Worm (Caenorhabditis elegans): Measurements from ENCODE around the gene ZK892.6.
A peak's percentile ranks its signal among the peaks of the same experiment; 100 is the strongest.

ZK892.6 gene

DNA sequence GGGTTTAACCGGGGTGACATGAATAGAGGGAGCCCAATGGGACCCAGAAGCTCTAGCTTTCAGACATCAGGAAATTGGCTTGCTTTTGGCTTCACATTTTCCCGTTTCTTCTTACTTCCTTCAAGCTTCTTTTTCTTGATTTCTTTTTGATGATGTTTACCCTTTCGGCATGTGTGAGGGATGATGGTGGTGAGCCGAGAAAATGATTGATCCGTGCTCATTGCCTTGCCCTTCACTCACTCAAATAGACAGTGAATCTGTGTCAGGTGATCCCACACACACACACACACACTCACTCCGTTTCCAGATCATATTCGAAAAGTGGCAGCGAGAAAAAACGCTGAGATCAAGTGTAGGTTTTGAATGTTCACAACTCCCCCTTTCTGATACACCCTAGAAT lies 14.8 kb upstream of the ZK892.6 start:
- no peak for TF ChIP-seq tbx-37 (GFP tag; conservative IDR thresholded peaks at IDR 0.05)
- no peak for TF ChIP-seq ceh-13 (GFP tag; optimal IDR thresholded peaks at IDR 0.05)
- TF ChIP-seq B0310.2 (tag; optimal IDR thresholded peaks at IDR 0.05), result no peak
- no peak for TF ChIP-seq tra-4 (tag; optimal IDR thresholded peaks at IDR 0.05)
- TF ChIP-seq pes-1 (GFP tag; IDR thresholded peaks at IDR 0.05), result no peak

DNA sequence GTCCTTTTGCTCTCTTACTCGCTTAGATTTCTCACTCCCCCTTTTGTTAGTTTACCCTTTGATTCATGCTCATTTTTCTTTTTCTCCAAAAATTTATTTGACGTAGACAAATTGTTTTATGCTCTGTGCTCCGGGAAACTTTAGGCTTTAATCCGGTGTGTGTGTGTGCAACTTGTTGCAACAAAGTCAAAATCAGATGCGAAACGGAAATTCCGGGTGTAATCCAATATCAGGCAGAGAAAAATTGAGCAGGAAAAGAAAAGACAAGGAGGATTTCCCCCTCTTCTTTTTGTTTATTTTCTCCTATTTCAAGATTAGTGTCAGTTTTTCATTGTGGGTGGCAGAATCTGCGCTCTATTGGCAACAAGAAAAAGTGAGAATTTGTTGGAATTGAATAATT lies 12.5 kb upstream of the ZK892.6 start:
- TF ChIP-seq aly-1 (tag; optimal IDR thresholded peaks at IDR 0.05), result no peak
- TF ChIP-seq flt-1 (GFP tag; IDR thresholded peaks at IDR 0.05), result no peak
- TF ChIP-seq hnd-1 (tag; optimal IDR thresholded peaks at IDR 0.05), result no peak
- no peak for TF ChIP-seq tra-4 (tag; optimal IDR thresholded peaks at IDR 0.05)
- no peak for TF ChIP-seq scrt-1 (GFP tag; IDR thresholded peaks at IDR 0.05)
- TF ChIP-seq B0310.2 (tag; optimal IDR thresholded peaks at IDR 0.05), result no peak
- no peak for TF ChIP-seq hmg-4 (GFP tag; optimal IDR thresholded peaks at IDR 0.05)
- TF ChIP-seq ceh-36 (tag; optimal IDR thresholded peaks at IDR 0.05), result no peak
- TF ChIP-seq sea-1 (GFP tag; conservative IDR thresholded peaks at IDR 0.05), result no peak
- no peak for TF ChIP-seq tbx-37 (GFP tag; conservative IDR thresholded peaks at IDR 0.05)
- no peak for TF ChIP-seq hmbx-1 (tag; optimal IDR thresholded peaks at IDR 0.05)
- no peak for TF ChIP-seq pes-1 (GFP tag; IDR thresholded peaks at IDR 0.05)
- no peak for TF ChIP-seq ama-1 (optimal IDR thresholded peaks at IDR 0.05)
- no peak for TF ChIP-seq ceh-13 (GFP tag; optimal IDR thresholded peaks at IDR 0.05)
- no peak for TF ChIP-seq tbx-11 (GFP tag; IDR thresholded peaks at IDR 0.05)

DNA sequence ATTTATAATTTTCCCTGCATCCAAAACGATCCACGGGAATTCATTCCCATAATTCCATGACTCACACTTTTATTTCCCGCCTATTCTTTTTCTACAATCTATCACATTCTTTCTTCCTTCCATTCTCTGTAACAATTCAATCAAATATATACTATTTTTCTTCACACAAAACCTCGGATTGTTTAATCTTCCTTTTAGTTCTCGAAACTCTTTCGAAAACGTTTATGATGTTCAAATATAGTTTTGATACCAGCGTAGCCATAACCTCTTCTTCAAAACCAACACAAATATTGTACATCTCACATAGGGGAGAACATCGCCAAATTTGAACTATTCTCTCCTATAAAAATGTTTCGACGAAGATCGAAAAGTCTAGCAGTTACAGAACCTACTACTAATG lies 10.9 kb upstream of the ZK892.6 start, which contains the start of gene lec-3:
Gene lec-3, plus strand, starts transcription at position 301 of the 400 bp plus-strand sequence.
- TF ChIP-seq B0310.2 (tag; optimal IDR thresholded peaks at IDR 0.05) (no peak), tbx-11 (GFP tag; IDR thresholded peaks at IDR 0.05) (no peak), ets-7 (tag; optimal IDR thresholded peaks at IDR 0.05) (no peak), sea-1 (GFP tag; conservative IDR thresholded peaks at IDR 0.05) (no peak), hnd-1 (tag; optimal IDR thresholded peaks at IDR 0.05) (no peak), ama-1 (optimal IDR thresholded peaks at IDR 0.05) (no peak), tra-4 (tag; optimal IDR thresholded peaks at IDR 0.05) (no peak), tbx-37 (GFP tag; conservative IDR thresholded peaks at IDR 0.05) (no peak), flt-1 (GFP tag; IDR thresholded peaks at IDR 0.05) (no peak), F13C5.2 (tag; optimal IDR thresholded peaks at IDR 0.05) (no peak), hmbx-1 (tag; optimal IDR thresholded peaks at IDR 0.05) (no peak), scrt-1 (GFP tag; IDR thresholded peaks at IDR 0.05) (no peak), ceh-13 (GFP tag; optimal IDR thresholded peaks at IDR 0.05) (no peak), hmg-4 (GFP tag; optimal IDR thresholded peaks at IDR 0.05) (no peak), ceh-36 (tag; optimal IDR thresholded peaks at IDR 0.05) (no peak), aly-1 (tag; optimal IDR thresholded peaks at IDR 0.05) (no peak)

DNA sequence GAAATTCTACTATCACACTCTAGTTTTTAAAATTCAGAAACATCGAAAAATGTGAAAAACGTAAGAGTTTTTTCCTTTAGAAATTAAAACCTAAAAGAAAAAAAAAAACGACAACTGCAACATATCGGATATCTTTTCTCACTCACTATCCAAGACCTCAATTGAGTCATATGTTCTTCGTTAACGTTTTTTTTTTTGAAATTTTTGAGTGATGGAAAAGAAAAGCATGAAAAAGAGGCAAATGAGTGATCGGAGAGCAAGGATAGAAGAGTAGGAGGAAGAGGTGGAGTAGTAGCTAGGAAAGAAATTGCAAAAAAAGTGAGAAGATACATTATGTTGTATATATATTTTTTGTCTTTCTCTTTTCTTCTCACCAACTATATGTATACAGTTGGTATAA lies 9.6 kb upstream of the ZK892.6 start:
- TF ChIP-seq tbx-11 (GFP tag; IDR thresholded peaks at IDR 0.05) (no peak), hnd-1 (tag; optimal IDR thresholded peaks at IDR 0.05) (no peak), ceh-36 (tag; optimal IDR thresholded peaks at IDR 0.05) (no peak), sea-1 (GFP tag; conservative IDR thresholded peaks at IDR 0.05) (no peak), B0310.2 (tag; optimal IDR thresholded peaks at IDR 0.05) (no peak), scrt-1 (GFP tag; IDR thresholded peaks at IDR 0.05) (no peak), pes-1 (GFP tag; IDR thresholded peaks at IDR 0.05) (no peak), hmg-4 (GFP tag; optimal IDR thresholded peaks at IDR 0.05) (no peak), aly-1 (tag; optimal IDR thresholded peaks at IDR 0.05) (no peak), ama-1 (optimal IDR thresholded peaks at IDR 0.05) (no peak), flt-1 (GFP tag; IDR thresholded peaks at IDR 0.05) (no peak), tbx-37 (GFP tag; conservative IDR thresholded peaks at IDR 0.05) (no peak), tra-4 (tag; optimal IDR thresholded peaks at IDR 0.05) (no peak)

- TF ChIP-seq ceh-13 (GFP tag; optimal IDR thresholded peaks at IDR 0.05) (no peak), ama-1 (optimal IDR thresholded peaks at IDR 0.05) (no peak)
Observed at ce11 chrII:9988620-9989019, 8.7 kb upstream of the ZK892.6 start.

ce11 chrII:9986635-9987575 lies 7.0 kb upstream of the ZK892.6 start:
- no peak for TF ChIP-seq ets-7 (tag; optimal IDR thresholded peaks at IDR 0.05)
- TF ChIP-seq tbx-37 (GFP tag; conservative IDR thresholded peaks at IDR 0.05), result no peak
- TF ChIP-seq tra-4 (tag; optimal IDR thresholded peaks at IDR 0.05), result no peak
- no peak for TF ChIP-seq F13C5.2 (tag; optimal IDR thresholded peaks at IDR 0.05)
- TF ChIP-seq ceh-13 (GFP tag; optimal IDR thresholded peaks at IDR 0.05), result no peak
- TF ChIP-seq hmg-4 (GFP tag; optimal IDR thresholded peaks at IDR 0.05), result no peak
- TF ChIP-seq hmbx-1 (tag; optimal IDR thresholded peaks at IDR 0.05), result no peak
- no peak for TF ChIP-seq scrt-1 (GFP tag; IDR thresholded peaks at IDR 0.05)
- TF ChIP-seq pes-1 (GFP tag; IDR thresholded peaks at IDR 0.05), result no peak
- no peak for TF ChIP-seq aly-1 (tag; optimal IDR thresholded peaks at IDR 0.05)
- TF ChIP-seq ama-1 (optimal IDR thresholded peaks at IDR 0.05), result no peak
- no peak for TF ChIP-seq flt-1 (GFP tag; IDR thresholded peaks at IDR 0.05)
- no peak for TF ChIP-seq sea-1 (GFP tag; conservative IDR thresholded peaks at IDR 0.05)
- no peak for TF ChIP-seq ceh-36 (tag; optimal IDR thresholded peaks at IDR 0.05)
- TF ChIP-seq tbx-11 (GFP tag; IDR thresholded peaks at IDR 0.05), result no peak
- no peak for TF ChIP-seq hnd-1 (tag; optimal IDR thresholded peaks at IDR 0.05)
- TF ChIP-seq B0310.2 (tag; optimal IDR thresholded peaks at IDR 0.05), result no peak

DNA sequence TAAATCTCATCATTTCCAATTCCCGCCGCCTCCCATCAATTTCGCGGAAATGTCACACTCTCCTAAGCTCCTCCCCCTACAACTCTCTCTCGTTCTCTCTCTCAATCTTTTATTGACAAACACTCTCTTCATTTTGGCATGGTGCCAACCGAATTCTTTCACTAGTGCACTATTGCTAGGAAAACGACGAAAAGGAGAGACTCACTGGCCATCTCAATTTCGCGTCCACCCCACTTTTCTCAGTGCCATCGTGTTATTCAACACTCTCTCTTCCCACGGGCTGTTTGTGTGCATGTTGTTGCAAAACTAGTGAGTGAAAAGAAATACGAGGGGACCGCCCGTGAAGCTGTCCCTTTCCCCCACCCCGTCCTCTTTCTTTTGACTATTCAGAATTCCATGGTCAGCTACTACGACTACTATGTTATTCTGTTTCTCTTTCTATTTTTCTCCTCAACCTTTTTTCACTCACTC lies 5.0 kb upstream of the ZK892.6 start:
- TF ChIP-seq aly-1 (tag; optimal IDR thresholded peaks at IDR 0.05) (no peak), hmg-4 (GFP tag; optimal IDR thresholded peaks at IDR 0.05) (peak; percentile 47), ama-1 (optimal IDR thresholded peaks at IDR 0.05) (no peak), B0310.2 (tag; optimal IDR thresholded peaks at IDR 0.05) (no peak), pes-1 (GFP tag; IDR thresholded peaks at IDR 0.05) (no peak), tbx-37 (GFP tag; conservative IDR thresholded peaks at IDR 0.05) (no peak), flt-1 (GFP tag; IDR thresholded peaks at IDR 0.05) (no peak), F13C5.2 (tag; optimal IDR thresholded peaks at IDR 0.05) (peak; percentile 49)
